Fruit fly (Drosophila melanogaster): ENCODE data around the gene PNUTS.

Gene PNUTS

dm6 chr2L:845341-846004 is 24.8 kb upstream of the PNUTS start (continued):
- TF ChIP-seq Dll (GFP tag; IDR thresholded peaks at IDR 0.05; ENCODE audit: partially characterized antibody) (no peak), zen (tag; optimal IDR thresholded peaks at IDR 0.05) (peak; percentile 28), Ptx1 (GFP tag; IDR thresholded peaks at IDR 0.05) (peak; percentile 93), CG5245 (GFP tag; optimal IDR thresholded peaks at IDR 0.05) (peak; percentile 71), CG2116 (GFP tag; optimal IDR thresholded peaks at IDR 0.05) (peak; percentile 21), CG2199 (GFP tag; IDR thresholded peaks at IDR 0.05) (peak; percentile 65; the same call in 2 of the 3 replicates), Sry-β (GFP tag; optimal IDR thresholded peaks at IDR 0.05) (no peak), HHEX (GFP tag; optimal IDR thresholded peaks at IDR 0.05) (peak; percentile 90), CG2712 (tag; optimal IDR thresholded peaks at IDR 0.05) (peak; percentile 87), CG1529 (GFP tag; optimal IDR thresholded peaks at IDR 0.05) (peak; percentile 79), CrebB (tag; optimal IDR thresholded peaks at IDR 0.05) (peak; percentile 82), CTCF (GFP tag; optimal IDR thresholded peaks at IDR 0.05) (peak; percentile 50), ro (GFP tag; IDR thresholded peaks at IDR 0.05) (peak; percentile 78), CG14014 (GFP tag; IDR thresholded peaks at IDR 0.05) (peak; percentile 90), Opbp (GFP tag; IDR thresholded peaks at IDR 0.05; ENCODE audit: partially characterized antibody) (no peak), hb (GFP tag; IDR thresholded peaks at IDR 0.05; ENCODE audit: partially characterized antibody) (no peak), CG7987 (GFP tag; optimal IDR thresholded peaks at IDR 0.05) (peak; percentile 52), CG7357 (GFP tag; IDR thresholded peaks at IDR 0.05) (peak; percentile 75), odd (GFP tag; optimal IDR thresholded peaks at IDR 0.05) (peak; percentile 78), zfh1 (GFP tag; IDR thresholded peaks at IDR 0.05) (peak; percentile 91), Fer1 (GFP tag; optimal IDR thresholded peaks at IDR 0.05) (peak; percentile 90), Dbx (GFP tag; IDR thresholded peaks at IDR 0.05) (peak; percentile 92), sr (GFP tag; IDR thresholded peaks at IDR 0.05) (peak; percentile 100), TFAM (GFP tag; optimal IDR thresholded peaks at IDR 0.05) (no peak), Dip3 (GFP tag; optimal IDR thresholded peaks at IDR 0.05) (peak; percentile 69), Adf1 (GFP tag; IDR thresholded peaks at IDR 0.05) (peak; percentile 67), onecut (GFP tag; IDR thresholded peaks at IDR 0.05) (peak; percentile 76), CG13775 (GFP tag; optimal IDR thresholded peaks at IDR 0.05) (peak; percentile 59), grn (GFP tag; optimal IDR thresholded peaks at IDR 0.05) (no peak), grau (tag; optimal IDR thresholded peaks at IDR 0.05) (peak; percentile 86), gcm (GFP tag; optimal IDR thresholded peaks at IDR 0.05) (peak; percentile 72), scrt (GFP tag; optimal IDR thresholded peaks at IDR 0.05) (peak; percentile 83), trh (GFP tag; optimal IDR thresholded peaks at IDR 0.05) (peak; percentile 51), CG13624 (GFP tag; optimal IDR thresholded peaks at IDR 0.05) (peak; percentile 86), so (GFP tag; IDR thresholded peaks at IDR 0.05) (peak; percentile 91), MTF-1 (GFP tag; optimal IDR thresholded peaks at IDR 0.05; ENCODE audit: borderline replicate concordance) (peak; percentile 76), CG15011 (GFP tag; optimal IDR thresholded peaks at IDR 0.05) (peak; percentile 59), CG9876 (GFP tag; optimal IDR thresholded peaks at IDR 0.05) (peak; percentile 72), ab (GFP tag; optimal IDR thresholded peaks at IDR 0.05) (peak; percentile 58), CG10462 (GFP tag; optimal IDR thresholded peaks at IDR 0.05) (peak; percentile 16), vnd (GFP tag; IDR thresholded peaks at IDR 0.05; ENCODE audit: partially characterized antibody) (no peak), Dip2 (GFP tag; IDR thresholded peaks at IDR 0.05) (no peak), CG10209 (GFP tag; optimal IDR thresholded peaks at IDR 0.05) (peak; percentile 86), tx (GFP tag; optimal IDR thresholded peaks at IDR 0.05) (peak; percentile 88), aop (GFP tag; IDR thresholded peaks at IDR 0.05) (peak; percentile 67; the same call in 1 of the 2 replicates), Sry-δ (GFP tag; optimal IDR thresholded peaks at IDR 0.05) (peak; percentile 49), croc (GFP tag; conservative IDR thresholded peaks at IDR 0.05) (peak; percentile 68; the same call in 2 of the 3 replicates), CG13894 (tag; optimal IDR thresholded peaks at IDR 0.05) (peak; percentile 48), CG10321 (GFP tag; IDR thresholded peaks at IDR 0.05) (peak; percentile 68), Dp (GFP tag; optimal IDR thresholded peaks at IDR 0.05) (no peak)

Data from whole organism, embryonic.